Worm (Caenorhabditis elegans): ENCODE measurements around the gene acs-19.
"Not testable (repeated sequence)": the region's sequence is repeated elsewhere in the genome, so short reads cannot be mapped to it uniquely, and the experiment has no call there.

Gene acs-19

DNA sequence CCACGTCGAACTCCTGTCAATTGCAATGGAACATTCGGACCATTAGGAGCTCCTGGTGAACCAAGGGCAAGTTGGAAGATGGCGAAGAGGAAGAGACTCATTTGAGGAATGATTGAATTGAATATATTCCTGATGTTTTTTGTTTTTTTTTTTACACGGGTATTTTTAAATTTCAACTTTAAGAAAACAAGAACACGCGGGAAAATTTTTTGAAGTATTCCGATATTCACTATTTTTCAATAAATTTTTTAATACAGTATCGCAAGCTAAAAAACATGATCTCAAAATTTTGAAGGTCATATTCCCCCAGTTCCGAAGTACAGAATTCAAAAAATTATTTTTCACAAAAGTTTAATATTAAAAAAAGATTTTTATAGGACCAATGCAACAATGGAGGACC, 35.2 kb upstream of the acs-19 start, which contains the start of gene cnnm-5:
Gene cnnm-5 (minus strand): TSS at position 101 of the 400 bp plus-strand sequence.
- TF ChIP-seq mls-2 (tag; optimal IDR thresholded peaks at IDR 0.05): no peak

DNA sequence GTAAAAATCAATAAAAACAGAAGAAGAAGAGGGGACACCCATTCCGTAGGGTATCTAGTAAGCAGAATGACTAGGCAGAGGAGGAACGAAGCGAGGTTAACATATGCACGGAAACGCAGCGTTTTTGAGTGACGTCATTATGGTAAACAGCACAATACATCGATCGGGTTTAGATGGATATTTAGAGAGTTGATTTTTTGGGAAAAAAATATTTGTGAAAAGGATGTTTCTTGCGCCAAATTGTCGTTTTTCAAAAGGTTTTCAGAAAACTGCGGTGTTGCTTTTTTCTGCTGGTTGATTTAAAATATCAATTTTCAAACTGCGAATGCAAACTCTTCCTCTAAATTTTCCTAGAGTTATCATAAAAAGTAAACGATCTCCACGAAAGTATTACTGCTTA, 32.9 kb upstream of the acs-19 start, which contains the start of gene C36A4.10:
Gene C36A4.10 (minus strand): TSS at position 101 of the 400 bp plus-strand sequence.
- TF ChIP-seq cnd-1 (tag; optimal IDR thresholded peaks at IDR 0.05) (peak; percentile 1), zip-8 (tag; optimal IDR thresholded peaks at IDR 0.05) (peak; percentile 29), lin-32 (GFP tag; optimal IDR thresholded peaks at IDR 0.05) (no peak)

DNA sequence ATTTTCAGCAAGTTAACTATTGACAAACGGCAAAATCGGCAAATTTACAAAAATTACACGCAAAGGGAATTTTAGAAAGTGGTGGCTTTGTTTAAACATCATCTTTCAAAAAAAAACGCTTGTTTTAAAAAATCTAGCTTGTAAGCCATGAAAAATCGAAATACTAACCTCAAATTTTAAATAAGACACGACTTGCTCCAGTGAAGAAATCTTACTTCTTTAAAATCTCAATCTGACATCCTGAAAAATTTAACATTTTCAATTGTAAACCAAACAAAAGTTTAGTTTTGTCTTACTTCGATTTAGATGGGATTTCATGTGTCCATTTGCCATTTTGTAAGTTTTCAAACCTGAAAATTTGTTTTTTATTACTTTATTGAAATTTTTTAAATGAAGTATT, 32.5 kb upstream of the acs-19 start:
- TF ChIP-seq lin-32 (GFP tag; optimal IDR thresholded peaks at IDR 0.05): no peak
- TF ChIP-seq sem-2 (GFP tag; optimal IDR thresholded peaks at IDR 0.05): no peak
- TF ChIP-seq nhr-237 (tag; optimal IDR thresholded peaks at IDR 0.05): no peak
- no peak for TF ChIP-seq tbx-8 (GFP tag; optimal IDR thresholded peaks at IDR 0.05)
- no peak for TF ChIP-seq unc-39 (tag; optimal IDR thresholded peaks at IDR 0.05)
- TF ChIP-seq elt-3 (tag; optimal IDR thresholded peaks at IDR 0.05): no peak
- TF ChIP-seq pha-4 (tag; optimal IDR thresholded peaks at IDR 0.05): no peak
- no peak for TF ChIP-seq lin-13 (tag; optimal IDR thresholded peaks at IDR 0.05)
- no peak for TF ChIP-seq unc-120 (tag; optimal IDR thresholded peaks at IDR 0.05; ENCODE audit: poor library complexity, severe bottlenecking)
- no peak for TF ChIP-seq ham-2 (GFP tag; optimal IDR thresholded peaks at IDR 0.05)
- TF ChIP-seq unc-62 (GFP tag; optimal IDR thresholded peaks at IDR 0.05): no peak
- no peak for TF ChIP-seq zip-8 (tag; optimal IDR thresholded peaks at IDR 0.05)
- TF ChIP-seq blmp-1 (tag; optimal IDR thresholded peaks at IDR 0.05): no peak

DNA sequence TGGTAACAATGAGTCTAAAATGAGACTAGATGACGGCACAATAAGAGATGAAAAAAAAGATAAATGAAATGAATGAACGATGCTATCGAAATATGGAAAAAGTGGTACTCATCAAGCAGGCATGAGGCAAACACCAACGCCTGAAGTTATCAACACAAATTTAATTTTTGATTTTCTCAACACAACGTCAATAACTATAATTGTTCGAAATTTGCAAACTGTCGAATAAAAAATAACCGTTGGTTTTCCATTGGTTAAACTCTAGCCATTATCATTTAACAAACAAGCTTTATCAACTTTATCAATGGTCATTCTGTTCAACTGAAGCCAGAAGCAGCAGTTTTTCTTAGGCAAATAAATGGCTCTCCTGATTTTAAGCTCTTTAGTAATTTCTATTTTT, 32.0 kb upstream of the acs-19 start, which contains the start of gene cyp-25A1:
Gene cyp-25A1 (plus strand): TSS at position 301 of the 400 bp plus-strand sequence.
- TF ChIP-seq ham-2 (GFP tag; optimal IDR thresholded peaks at IDR 0.05) (no peak), pha-4 (tag; optimal IDR thresholded peaks at IDR 0.05) (no peak)

DNA sequence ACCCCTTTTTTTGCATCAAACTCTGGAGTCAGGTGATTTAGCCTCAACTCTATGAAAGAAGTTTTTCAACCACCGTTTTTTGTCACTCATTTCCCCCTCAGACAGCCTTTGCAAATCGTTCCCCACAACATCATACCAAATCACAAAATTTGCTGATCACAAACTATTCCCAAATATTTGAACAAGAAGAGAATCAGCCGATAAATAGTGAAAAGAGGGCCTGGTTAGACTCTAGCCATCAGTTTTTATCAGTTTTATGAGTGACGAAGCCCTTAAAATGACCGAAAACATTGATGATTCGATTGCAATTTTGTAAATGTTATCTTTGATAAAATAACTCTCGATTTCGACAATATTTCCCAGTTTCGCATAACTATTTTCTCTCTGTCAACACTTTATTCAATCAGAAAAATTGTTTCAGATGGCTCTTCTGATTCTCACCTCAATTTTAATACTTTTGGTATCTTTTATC, 29.5 kb upstream of the acs-19 start, which contains the start of gene cyp-25A2:
Gene cyp-25A2 (plus strand): TSS at position 422 of the 472 bp plus-strand sequence.
- TF ChIP-seq blmp-1 (tag; optimal IDR thresholded peaks at IDR 0.05): no peak
- TF ChIP-seq ceh-43 (GFP tag; optimal IDR thresholded peaks at IDR 0.05): no peak

DNA sequence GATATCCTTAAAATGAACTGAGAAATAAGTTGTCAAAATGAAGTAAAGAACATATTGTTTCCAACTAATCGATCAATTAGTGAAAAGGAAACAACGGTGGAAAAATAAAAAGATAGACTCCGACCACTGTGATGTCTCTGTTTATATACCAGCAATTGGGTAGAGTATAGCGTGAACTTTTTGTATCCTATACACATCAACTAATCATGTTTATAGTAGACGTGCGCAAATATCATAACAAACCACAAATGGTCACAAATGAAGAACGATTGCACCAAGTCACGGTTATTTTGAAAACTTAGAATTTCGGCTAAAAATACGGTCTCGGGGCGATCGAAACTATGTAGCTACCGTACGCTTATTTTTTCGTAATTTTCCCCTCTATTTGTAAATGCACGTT, 24.7 kb upstream of the acs-19 start, which contains the start of gene cyp-25A3:
Gene cyp-25A3 (minus strand): TSS at position 101 of the 400 bp plus-strand sequence.
- TF ChIP-seq ham-2 (GFP tag; optimal IDR thresholded peaks at IDR 0.05) (no peak), zip-8 (tag; optimal IDR thresholded peaks at IDR 0.05) (no peak), tbx-8 (GFP tag; optimal IDR thresholded peaks at IDR 0.05) (no peak), drap-1 (GFP tag; optimal IDR thresholded peaks at IDR 0.05) (no peak), elt-1 (tag; optimal IDR thresholded peaks at IDR 0.05; ENCODE audit: borderline replicate concordance, insufficient read depth) (no peak), nhr-12 (tag; optimal IDR thresholded peaks at IDR 0.05) (no peak), mls-2 (tag; optimal IDR thresholded peaks at IDR 0.05) (no peak), unc-62 (GFP tag; optimal IDR thresholded peaks at IDR 0.05) (no peak), bed-3 (GFP tag; optimal IDR thresholded peaks at IDR 0.05) (no peak), ztf-11 (tag; optimal IDR thresholded peaks at IDR 0.05) (no peak), unc-120 (tag; optimal IDR thresholded peaks at IDR 0.05; ENCODE audit: poor library complexity, severe bottlenecking) (no peak), ceh-39 (tag; optimal IDR thresholded peaks at IDR 0.05) (no peak), lsy-2 (tag; optimal IDR thresholded peaks at IDR 0.05) (no peak), sem-2 (GFP tag; optimal IDR thresholded peaks at IDR 0.05) (no peak), ces-1 (GFP tag; optimal IDR thresholded peaks at IDR 0.05) (no peak), lin-13 (tag; optimal IDR thresholded peaks at IDR 0.05) (no peak), blmp-1 (tag; optimal IDR thresholded peaks at IDR 0.05) (no peak), ceh-43 (GFP tag; optimal IDR thresholded peaks at IDR 0.05) (no peak), flh-1 (GFP tag; optimal IDR thresholded peaks at IDR 0.05) (no peak), nhr-76 (tag; optimal IDR thresholded peaks at IDR 0.05) (no peak)

DNA sequence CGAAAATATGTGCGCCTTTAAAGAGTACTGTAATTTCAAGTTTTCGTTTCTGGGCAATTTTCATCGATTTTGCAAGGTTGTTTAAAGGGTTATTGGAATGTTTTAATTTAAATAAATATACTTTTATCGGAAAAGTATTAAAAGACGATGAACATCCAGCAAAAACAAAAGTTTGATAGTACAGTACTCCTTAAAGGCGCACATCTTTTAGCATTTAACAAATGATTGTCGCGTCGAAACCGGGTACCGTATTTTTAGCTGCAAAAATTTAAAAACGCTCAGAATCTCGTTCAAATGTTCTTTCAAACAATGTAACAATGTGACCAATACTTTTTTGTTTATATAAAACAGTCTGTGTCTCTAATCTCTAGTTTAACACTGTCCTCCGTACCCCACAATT, 24.0 kb upstream of the acs-19 start, which contains the start of gene C36A4.11:
Gene C36A4.11 (plus strand): TSS at position 301 of the 400 bp plus-strand sequence.
- TF ChIP-seq nhr-12 (tag; optimal IDR thresholded peaks at IDR 0.05); drap-1 (GFP tag; optimal IDR thresholded peaks at IDR 0.05); bed-3 (GFP tag; optimal IDR thresholded peaks at IDR 0.05): not testable (repeated sequence)

Data from whole organism, mixed stage, embryonic.